Worm (Caenorhabditis elegans): ENCODE data around the gene txdc-12.2.

DNA sequence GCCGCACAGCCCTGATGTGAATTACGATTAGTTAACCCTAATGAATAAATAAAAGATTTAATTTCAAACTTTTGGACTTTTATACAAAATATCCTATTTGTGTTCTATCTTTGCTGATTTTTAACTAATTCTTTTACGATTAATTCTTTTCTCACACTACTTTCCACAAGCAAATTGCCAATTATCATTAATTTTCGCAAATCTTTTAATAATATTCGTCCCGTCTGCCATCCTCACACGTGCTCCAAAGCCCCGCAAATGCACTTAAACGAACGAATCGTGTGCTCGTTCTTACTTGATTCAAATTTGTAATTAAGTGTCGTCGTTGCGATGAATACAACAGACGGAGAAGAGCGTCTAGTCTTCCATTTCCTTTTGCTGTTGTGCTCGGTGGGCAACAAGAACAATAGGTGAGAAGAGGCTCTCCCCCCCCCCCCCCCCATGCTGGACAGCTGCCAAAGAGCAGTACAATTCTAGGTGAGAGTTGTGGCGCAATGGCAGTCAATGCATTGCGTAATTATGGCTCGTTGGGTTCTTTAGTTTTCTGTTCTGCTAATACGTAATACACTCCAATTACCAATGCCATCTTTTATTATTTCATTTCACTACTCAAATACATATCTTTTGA is 29.6 kb upstream of the txdc-12.2 start:
- no peak for TF ChIP-seq elt-1 (tag; optimal IDR thresholded peaks at IDR 0.05; ENCODE audit: borderline replicate concordance, insufficient read depth)
- TF ChIP-seq pha-4 (tag; optimal IDR thresholded peaks at IDR 0.05) = no peak
- no peak for TF ChIP-seq nhr-12 (tag; optimal IDR thresholded peaks at IDR 0.05)
- TF ChIP-seq elt-3 (tag; optimal IDR thresholded peaks at IDR 0.05) = no peak
- no peak for TF ChIP-seq mab-5 (tag; optimal IDR thresholded peaks at IDR 0.05)
- no peak for TF ChIP-seq nhr-76 (tag; optimal IDR thresholded peaks at IDR 0.05)
- no peak for TF ChIP-seq ceh-83 (GFP tag; optimal IDR thresholded peaks at IDR 0.05)
- TF ChIP-seq lsy-2 (tag; optimal IDR thresholded peaks at IDR 0.05) = no peak
- no peak for TF ChIP-seq M03D4.4 (tag; optimal IDR thresholded peaks at IDR 0.05)
- no peak for TF ChIP-seq ceh-39 (tag; optimal IDR thresholded peaks at IDR 0.05)
- TF ChIP-seq unc-62 (GFP tag; optimal IDR thresholded peaks at IDR 0.05) = no peak
- TF ChIP-seq nhr-237 (tag; optimal IDR thresholded peaks at IDR 0.05) = no peak
- no peak for TF ChIP-seq sem-2 (GFP tag; optimal IDR thresholded peaks at IDR 0.05)
- no peak for TF ChIP-seq blmp-1 (tag; optimal IDR thresholded peaks at IDR 0.05)

All from whole organism, mixed stage, embryonic.